Worm (Caenorhabditis elegans) whole organism, late embryonic: ENCODE measurements around the gene C03A7.13.

Experiments used
- C38D4.7 ChIP-seq: fragments of 200-800 bp; sonication (Bioruptor generic); optimal IDR thresholded peaks from 2 replicates; lab custom pipeline; 2018; ENCODE audit warnings: mild to moderate bottlenecking, missing genetic modification characterization, moderate library complexity, missing compliant biosample characterization
- F13H6.1 ChIP-seq: sonication (generic microtip); optimal IDR thresholded peaks from 2 replicates; lab custom pipeline; 2016; ENCODE audit warnings: missing genetic modification characterization, missing compliant biosample characterization
- ceh-34 ChIP-seq: sonication (generic microtip); optimal IDR thresholded peaks from 2 replicates; lab custom pipeline; 2016; ENCODE audit warnings: mild to moderate bottlenecking, missing genetic modification characterization, missing compliant biosample characterization
- elt-4 ChIP-seq: sonication (generic microtip); optimal IDR thresholded peaks from 2 replicates; lab custom pipeline; 2016; ENCODE audit warnings: missing genetic modification characterization, missing compliant biosample characterization
- fax-1 ChIP-seq: sonication (generic microtip); optimal IDR thresholded peaks from 2 replicates; lab custom pipeline; 2016; ENCODE audit warnings: missing genotype, missing genetic modification characterization, missing compliant biosample characterization
- fkh-6 ChIP-seq: sonication (generic microtip); optimal IDR thresholded peaks from 2 replicates; lab custom pipeline; 2016; ENCODE audit warnings: missing genetic modification characterization, missing compliant biosample characterization
- gmeb-2 ChIP-seq: sonication (generic microtip); optimal IDR thresholded peaks from 2 replicates; lab custom pipeline; 2016; ENCODE audit warnings: missing genetic modification characterization, inconsistent platforms, missing compliant biosample characterization
- nhr-232 ChIP-seq: sonication (generic microtip); optimal IDR thresholded peaks from 2 replicates; lab custom pipeline; 2016; ENCODE audit warnings: missing genetic modification characterization, missing compliant biosample characterization
- tbx-2 ChIP-seq: sonication (generic microtip); optimal IDR thresholded peaks from 2 replicates; lab custom pipeline; 2016; ENCODE audit warnings: missing genetic modification characterization, missing compliant biosample characterization

C03A7.13 gene

DNA sequence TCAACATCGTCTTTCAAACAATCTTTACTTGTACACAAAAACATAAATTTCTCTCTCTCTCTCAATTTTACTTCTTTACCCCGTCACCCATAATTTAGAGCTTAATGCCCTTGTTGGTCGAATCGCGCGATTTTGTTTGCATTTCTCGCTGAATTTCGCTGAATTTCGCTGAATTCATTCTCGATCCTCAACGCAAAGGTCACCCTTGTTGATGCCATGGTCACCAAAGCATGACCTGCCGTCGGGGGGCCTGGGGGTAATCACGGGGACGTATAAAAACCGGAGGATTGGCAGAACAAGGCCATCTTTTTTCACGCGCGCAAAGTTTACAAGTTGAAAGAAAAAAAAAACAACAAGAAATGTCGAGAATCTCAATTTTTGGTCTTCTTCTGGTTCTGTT is 62.3 kb downstream of the C03A7.13 start, which contains the start of gene F14F9.8:
Gene F14F9.8, plus strand, starts transcription at position 301 of the 400 bp plus-strand sequence.
- TF ChIP-seq elt-4 (tag; lab: Kevin White, UChicago) (no peak), C38D4.7 (GFP tag; lab: Kevin White, UChicago) (no peak), F13H6.1 (tag; lab: Kevin White, UChicago) (no peak), ceh-34 (tag; lab: Kevin White, UChicago) (no peak), tbx-2 (tag; lab: Kevin White, UChicago) (no peak), fax-1 (tag; lab: Kevin White, UChicago) (no peak), nhr-232 (tag; lab: Kevin White, UChicago) (no peak), gmeb-2 (tag; lab: Kevin White, UChicago) (no peak), fkh-6 (tag; lab: Kevin White, UChicago) (no peak)
